Worm (Caenorhabditis elegans) whole organism, young adult: ENCODE results near the gene epg-9.
A peak's percentile ranks its signal among the peaks of the same experiment; 100 is the strongest.

Experiments used
- B0336.3 ChIP-seq: fragments of 200-800 bp; sonication (Bioruptor generic); IDR thresholded peaks from 2 replicates; pipeline ENCODE4 v1.3.6; 2022; ENCODE audit warnings: missing genetic modification characterization, missing compliant biosample characterization
- F37B4.10 ChIP-seq: fragments of 200-800 bp; sonication (Bioruptor generic); IDR thresholded peaks from 2 replicates; pipeline ENCODE4 v1.3.6; 2022; ENCODE audit warnings: missing genetic modification characterization, missing compliant biosample characterization
- K11D2.4 ChIP-seq: fragments of 200-800 bp; sonication (Bioruptor generic); IDR thresholded peaks from 2 replicates; pipeline ENCODE4 v1.3.6; 2022; ENCODE audit warnings: missing genetic modification reagents, missing genetic modification characterization, missing compliant biosample characterization
- K12H6.12 ChIP-seq: fragments of 200-800 bp; sonication (Bioruptor generic); optimal IDR thresholded peaks from 2 replicates; lab custom pipeline; 2018; ENCODE audit warnings: mild to moderate bottlenecking, missing genetic modification characterization, missing compliant biosample characterization
- T07F8.4 ChIP-seq: sonication (generic microtip); optimal IDR thresholded peaks from 2 replicates; lab custom pipeline; 2016; ENCODE audit warnings: mild to moderate bottlenecking, missing genetic modification characterization, moderate library complexity, missing compliant biosample characterization
- T26A5.8 ChIP-seq: sonication (generic microtip); optimal IDR thresholded peaks from 2 replicates; lab custom pipeline; 2016; ENCODE audit warnings: missing genetic modification characterization, missing compliant biosample characterization
- Y53G8AR.9 ChIP-seq: fragments of 200-800 bp; sonication (Bioruptor generic); conservative IDR thresholded peaks from 2 replicates; pipeline ENCODE4 v1.3.6; 2022; ENCODE audit warnings: missing genetic modification reagents, missing genetic modification characterization, missing compliant biosample characterization
- Y56A3A.18 ChIP-seq: fragments of 200-800 bp; sonication (Bioruptor generic); IDR thresholded peaks from 2 replicates; pipeline ENCODE4 v1.3.6; 2022; ENCODE audit warnings: missing genetic modification reagents, missing genetic modification characterization, missing compliant biosample characterization
- akir-1 ChIP-seq: fragments of 200-800 bp; sonication (Bioruptor generic); optimal IDR thresholded peaks from 2 replicates; lab custom pipeline; 2018; ENCODE audit warnings: mild to moderate bottlenecking, missing genetic modification characterization, moderate library complexity, missing compliant biosample characterization
- aptf-2 ChIP-seq: fragments of 200-800 bp; sonication (Bioruptor generic); conservative IDR thresholded peaks from 2 replicates; pipeline ENCODE4 v1.3.6; 2022; ENCODE audit warnings: missing genetic modification reagents, missing genetic modification characterization, missing compliant biosample characterization
- attf-3 ChIP-seq: fragments of 200-800 bp; sonication (Bioruptor generic); conservative IDR thresholded peaks from 2 replicates; pipeline ENCODE4 v1.3.6; 2022; ENCODE audit warnings: missing genetic modification reagents, missing genetic modification characterization, missing compliant biosample characterization
- ceh-100 ChIP-seq: fragments of 200-800 bp; sonication (Bioruptor generic); IDR thresholded peaks from 2 replicates; pipeline ENCODE4 v1.3.6; 2022; ENCODE audit warnings: missing genetic modification reagents, missing genetic modification characterization, missing compliant biosample characterization
- ceh-27 ChIP-seq: fragments of 200-800 bp; sonication (Bioruptor generic); optimal IDR thresholded peaks from 2 replicates; lab custom pipeline; 2018; ENCODE audit warnings: mild to moderate bottlenecking, missing genetic modification characterization, moderate library complexity, missing compliant biosample characterization
- ceh-40 ChIP-seq: fragments of 200-800 bp; sonication (Bioruptor generic); IDR thresholded peaks from 2 replicates; pipeline ENCODE4 v1.3.6; 2022; ENCODE audit warnings: missing genetic modification characterization, missing compliant biosample characterization
- ceh-79 ChIP-seq: sonication (generic microtip); optimal IDR thresholded peaks from 2 replicates; lab custom pipeline; 2017; ENCODE audit warnings: mild to moderate bottlenecking, missing genetic modification characterization, missing compliant biosample characterization
- die-1 ChIP-seq: sonication (generic microtip); optimal IDR thresholded peaks from 2 replicates; lab custom pipeline; 2016; ENCODE audit warnings: missing genotype, mild to moderate bottlenecking, missing genetic modification characterization, missing compliant biosample characterization
- dpff-1 ChIP-seq: sonication (generic microtip); optimal IDR thresholded peaks from 2 replicates; lab custom pipeline; 2017; ENCODE audit warnings: mild to moderate bottlenecking, missing genetic modification characterization, missing compliant biosample characterization
- egl-18 ChIP-seq: fragments of 200-800 bp; sonication (Bioruptor generic); IDR thresholded peaks from 2 replicates; pipeline ENCODE4 v1.3.6; 2022; ENCODE audit warnings: missing genetic modification reagents, missing genetic modification characterization, missing compliant biosample characterization
- fkh-3 ChIP-seq: sonication (generic microtip); optimal IDR thresholded peaks from 2 replicates; lab custom pipeline; 2016; ENCODE audit warnings: mild to moderate bottlenecking, missing genetic modification characterization, missing compliant biosample characterization
- hlh-12 ChIP-seq: sonication (generic microtip); optimal IDR thresholded peaks from 2 replicates; lab custom pipeline; 2016; ENCODE audit warnings: missing genetic modification characterization, missing compliant biosample characterization
- hlh-26 ChIP-seq: fragments of 200-800 bp; sonication (Bioruptor generic); conservative IDR thresholded peaks from 2 replicates; pipeline ENCODE4 v1.3.6; 2022; ENCODE audit warnings: missing genetic modification reagents, missing genetic modification characterization, missing compliant biosample characterization
- hmg-1.2 ChIP-seq: fragments of 200-800 bp; sonication (Bioruptor generic); IDR thresholded peaks from 2 replicates; pipeline ENCODE4 v1.3.6; 2022; ENCODE audit warnings: missing genetic modification reagents, missing genetic modification characterization, missing compliant biosample characterization
- let-526 ChIP-seq: fragments of 200-800 bp; sonication (Bioruptor generic); IDR thresholded peaks from 2 replicates; pipeline ENCODE4 v1.3.6; 2022; ENCODE audit warnings: missing genetic modification reagents, missing genetic modification characterization, missing compliant biosample characterization
- let-607 ChIP-seq, 2 experiments: fragments of 200-800 bp in 1 of 2; sonication (Bioruptor generic) in 1 of 2; sonication (generic microtip) in 1 of 2; optimal IDR thresholded peaks; 2 replicates each; lab custom pipeline; 2016 to 2018; ENCODE audit warnings: mild to moderate bottlenecking in 2 of 2, missing compliant biosample characterization in 2 of 2, missing genetic modification characterization in 2 of 2, moderate library complexity in 2 of 2, missing genotype in 1 of 2
- lin-54 ChIP-seq: fragments of 200-800 bp; sonication (Bioruptor generic); optimal IDR thresholded peaks from 2 replicates; lab custom pipeline; 2018; ENCODE audit warnings: mild to moderate bottlenecking, missing genetic modification characterization, missing compliant biosample characterization
- madf-3 ChIP-seq: fragments of 200-800 bp; sonication (Bioruptor generic); IDR thresholded peaks from 2 replicates; pipeline ENCODE4 v1.3.6; 2022; ENCODE audit warnings: missing genetic modification reagents, missing genetic modification characterization, missing compliant biosample characterization
- madf-8 ChIP-seq: fragments of 200-800 bp; sonication (Bioruptor generic); conservative IDR thresholded peaks from 2 replicates; pipeline ENCODE4 v1.3.6; 2022; ENCODE audit warnings: missing genetic modification reagents, missing genetic modification characterization, missing compliant biosample characterization
- mcd-1 ChIP-seq: fragments of 200-800 bp; sonication (Bioruptor generic); IDR thresholded peaks from 2 replicates; pipeline ENCODE4 v1.3.6; 2022; ENCODE audit warnings: missing genetic modification reagents, missing genetic modification characterization, missing compliant biosample characterization
- mel-28 ChIP-seq: sonication (generic microtip); optimal IDR thresholded peaks from 2 replicates; lab custom pipeline; 2016; ENCODE audit warnings: borderline replicate concordance, mild to moderate bottlenecking, missing genetic modification characterization, missing compliant biosample characterization
- nfyb-1 ChIP-seq: fragments of 200-800 bp; sonication (Bioruptor generic); IDR thresholded peaks from 2 replicates; pipeline ENCODE4 v1.3.6; 2022; ENCODE audit warnings: missing genetic modification reagents, missing genetic modification characterization, missing compliant biosample characterization
- nhr-179 ChIP-seq: sonication (generic microtip); optimal IDR thresholded peaks from 2 replicates; lab custom pipeline; 2016; ENCODE audit warnings: mild to moderate bottlenecking, missing genetic modification characterization, missing compliant biosample characterization
- rcor-1 ChIP-seq: fragments of 200-800 bp; sonication (Bioruptor generic); IDR thresholded peaks from 2 replicates; pipeline ENCODE4 v1.3.6; 2022; ENCODE audit warnings: missing genetic modification reagents, missing genetic modification characterization, missing compliant biosample characterization
- rec-8 ChIP-seq, 2 experiments: sonication (generic microtip); optimal IDR thresholded peaks; 2 replicates each; lab custom pipeline; 2016; ENCODE audit warnings: mild to moderate bottlenecking in 2 of 2, missing genetic modification characterization in 2 of 2, missing genetic modification reagents in 2 of 2, missing genotype in 2 of 2, missing biosample characterization in 1 of 2, missing compliant biosample characterization in 1 of 2, moderate library complexity in 1 of 2
- repo-1 ChIP-seq: sonication (generic microtip); optimal IDR thresholded peaks from 2 replicates; lab custom pipeline; 2017; ENCODE audit warnings: mild to moderate bottlenecking, missing genetic modification characterization, missing compliant biosample characterization
- sea-2 ChIP-seq: fragments of 200-800 bp; sonication (Bioruptor generic); IDR thresholded peaks from 2 replicates; pipeline ENCODE4 v1.3.6; 2022; ENCODE audit warnings: missing genetic modification characterization, missing compliant biosample characterization
- snpc-1.1 ChIP-seq: sonication (generic microtip); optimal IDR thresholded peaks from 2 replicates; lab custom pipeline; 2017; ENCODE audit warnings: missing genetic modification characterization, mild to moderate bottlenecking, missing compliant biosample characterization, antibody characterized with exemption, moderate library complexity, missing genotype, missing genetic modification reagents; ENCODE audit not compliant: insufficient read depth
- snpc-1.3 ChIP-seq: sonication (generic microtip); optimal IDR thresholded peaks from 2 replicates; lab custom pipeline; 2017; ENCODE audit warnings: missing genetic modification characterization, mild to moderate bottlenecking, missing compliant biosample characterization, antibody characterized with exemption, moderate library complexity, missing genotype, missing genetic modification reagents; ENCODE audit not compliant: insufficient read depth
- snpc-3.4 ChIP-seq: sonication (generic microtip); optimal IDR thresholded peaks from 2 replicates; lab custom pipeline; 2017; ENCODE audit warnings: missing genetic modification characterization, mild to moderate bottlenecking, missing compliant biosample characterization, antibody characterized with exemption, moderate library complexity, missing genotype, missing genetic modification reagents
- snpc-4 ChIP-seq, 5 experiments: fragments of 150-350 bp in 1 of 5; sonication (generic microtip) in 4 of 5; optimal IDR thresholded peaks; 2 replicates each; lab custom pipeline; 2014 to 2018; ENCODE audit warnings: missing genetic modification characterization in 5 of 5, missing biosample characterization in 3 of 5, antibody characterized with exemption in 2 of 5, mild to moderate bottlenecking in 2 of 5, missing compliant biosample characterization in 2 of 5, missing genotype in 2 of 5, moderate library complexity in 2 of 5, missing genetic modification reagents in 1 of 5
- tlf-1 ChIP-seq: fragments of 200-800 bp; sonication (Bioruptor generic); optimal IDR thresholded peaks from 2 replicates; lab custom pipeline; 2018; ENCODE audit warnings: mild to moderate bottlenecking, missing genetic modification characterization, missing compliant biosample characterization
- unc-130 ChIP-seq: sonication (generic microtip); optimal IDR thresholded peaks from 2 replicates; lab custom pipeline; 2016; ENCODE audit warnings: missing genetic modification reagents, missing genetic modification characterization, missing compliant biosample characterization
- zim-3 ChIP-seq: sonication (generic microtip); optimal IDR thresholded peaks from 2 replicates; lab custom pipeline; 2017; ENCODE audit warnings: mild to moderate bottlenecking, missing genetic modification characterization, moderate library complexity, missing compliant biosample characterization
- ztf-18 ChIP-seq: sonication (generic microtip); optimal IDR thresholded peaks from 2 replicates; lab custom pipeline; 2016; ENCODE audit warnings: missing genotype, mild to moderate bottlenecking, missing genetic modification characterization, missing compliant biosample characterization
- ztf-25 ChIP-seq: fragments of 200-800 bp; sonication (Bioruptor generic); IDR thresholded peaks from 2 replicates; pipeline ENCODE4 v1.3.6; 2022; ENCODE audit warnings: missing genetic modification reagents, missing genetic modification characterization, missing compliant biosample characterization
- ztf-28 ChIP-seq: fragments of 200-800 bp; sonication (Bioruptor generic); IDR thresholded peaks from 2 replicates; pipeline ENCODE4 v1.3.6; 2022; ENCODE audit warnings: missing genetic modification reagents, missing genetic modification characterization, missing compliant biosample characterization
- ztf-6 ChIP-seq: fragments of 200-800 bp; sonication (Bioruptor generic); IDR thresholded peaks from 2 replicates; pipeline ENCODE4 v1.3.6; 2022; ENCODE audit warnings: missing genetic modification reagents, missing genetic modification characterization, missing compliant biosample characterization

Gene epg-9

DNA sequence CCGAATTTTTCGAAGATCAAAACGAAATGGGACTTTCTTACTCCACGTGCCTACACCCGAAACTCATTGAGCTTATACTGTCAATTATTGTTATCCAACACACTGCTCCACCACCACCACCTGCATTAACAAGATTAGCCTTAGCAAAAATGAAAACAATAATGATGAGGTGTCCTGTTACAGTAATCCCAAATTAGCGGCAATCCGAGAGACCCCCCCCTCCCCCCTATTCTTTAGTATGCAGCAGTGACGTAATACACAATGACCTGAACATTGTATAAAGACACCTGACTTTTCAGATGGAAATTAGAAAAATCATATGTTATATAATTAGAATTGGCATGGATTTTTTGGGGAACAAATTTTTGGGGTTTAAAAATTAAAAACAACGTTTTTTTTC, 34.1 kb downstream of the epg-9 start:
- TF ChIP-seq nhr-179 (no peak), fkh-3 (no peak), hlh-26 (GFP tag; lab: Robert Waterston, UW) (no peak), madf-8 (GFP tag; lab: Robert Waterston, UW) (no peak), K12H6.12 (tag; lab: Kevin White, UChicago) (no peak), snpc-3.4 (no peak), K11D2.4 (GFP tag; lab: Robert Waterston, UW) (no peak), snpc-1.3 (no peak), akir-1 (GFP tag; lab: Kevin White, UChicago) (no peak), mcd-1 (GFP tag; lab: Robert Waterston, UW) (no peak), rec-8 (tag; optimal IDR thresholded peaks at IDR 0.05; lab: Kevin White, UChicago) (no peak), ceh-27 (GFP tag; lab: Kevin White, UChicago) (no peak), dpff-1 (tag; lab: Kevin White, UChicago) (no peak), let-607 (tag; optimal IDR thresholded peaks at IDR 0.05; lab: Kevin White, UChicago) (no peak), ztf-6 (GFP tag; lab: Robert Waterston, UW) (no peak)
- TF ChIP-seq, all 124 proteins: peak for 0

DNA sequence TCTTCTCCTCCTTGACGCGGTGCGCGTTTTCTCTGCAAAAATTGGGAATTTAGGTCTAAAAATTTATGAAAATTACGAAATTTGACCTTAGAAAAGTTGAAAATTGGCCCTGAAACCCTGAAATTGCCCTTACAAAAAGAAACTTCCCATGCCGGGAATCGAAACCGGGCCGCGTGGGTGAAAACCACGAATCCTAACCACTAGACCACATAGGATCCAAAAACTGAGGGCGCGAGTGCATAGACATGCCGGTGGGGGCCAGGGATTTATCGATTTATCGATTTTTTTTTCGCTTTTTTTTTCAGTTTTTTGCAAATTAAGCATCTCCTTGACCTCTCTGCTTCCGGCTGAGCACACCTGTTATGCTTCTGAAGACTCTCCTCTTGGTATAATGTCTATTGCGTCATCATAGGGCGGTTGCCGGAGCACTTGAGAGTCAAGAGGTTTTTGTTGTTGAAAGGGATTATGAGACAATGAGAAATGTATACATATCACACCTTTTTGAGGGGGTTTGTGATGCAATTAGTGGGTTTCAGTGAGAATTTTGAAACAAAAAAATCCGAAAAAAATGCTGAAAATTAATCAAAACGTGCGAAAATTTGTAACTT, 38.8 kb downstream of the epg-9 start:
- TF ChIP-seq F37B4.10 (GFP tag; lab: Robert Waterston, UW) (no peak), ztf-28 (GFP tag; lab: Robert Waterston, UW) (no peak), T07F8.4 (tag; lab: Kevin White, UChicago) (peak; percentile 17), hmg-1.2 (GFP tag; lab: Robert Waterston, UW) (peak; percentile 60), Y56A3A.18 (GFP tag; lab: Robert Waterston, UW) (no peak), egl-18 (GFP tag; lab: Robert Waterston, UW) (no peak), zim-3 (no peak), tlf-1 (peak; percentile 23), snpc-1.1 (tag; lab: Kevin White, UChicago) (no peak), attf-3 (peak; percentile 56; the same call in 1 of the 2 replicates), snpc-4 (GFP tag; optimal IDR thresholded peaks at IDR 0.05; lab: Kevin White, UChicago) (no peak), snpc-4 (tag; optimal IDR thresholded peaks at IDR 0.05; lab: Kevin White, UChicago) (peak in 3 of 4 experiments; percentile 9 to 54 (median 10)), nfyb-1 (GFP tag; lab: Robert Waterston, UW) (peak; percentile 91), let-526 (GFP tag; lab: Robert Waterston, UW) (peak; percentile 30; the same call in 1 of the 2 replicates), die-1 (tag; lab: Kevin White, UChicago) (peak; percentile 57), lin-54 (peak; percentile 61), aptf-2 (GFP tag; lab: Robert Waterston, UW) (no peak), ceh-79 (tag; lab: Kevin White, UChicago) (peak; percentile 7), ztf-25 (GFP tag; lab: Robert Waterston, UW) (no peak), madf-3 (GFP tag; lab: Robert Waterston, UW) (0 out of 2 replicates have a peak, but pooled peaks have one; percentile 17), B0336.3 (GFP tag; lab: Robert Waterston, UW) (peak; percentile 65), ztf-18 (tag; lab: Kevin White, UChicago) (peak; percentile 87), Y53G8AR.9 (GFP tag; lab: Robert Waterston, UW) (no peak), T26A5.8 (tag; lab: Kevin White, UChicago) (peak; percentile 62), rcor-1 (no peak), unc-130 (no peak), snpc-3.4 (peak; percentile 42), ceh-100 (no peak), hlh-12 (no peak), sea-2 (GFP tag; lab: Robert Waterston, UW) (no peak), mel-28 (tag; lab: Kevin White, UChicago) (no peak), repo-1 (tag; lab: Kevin White, UChicago) (peak; percentile 42), ceh-40 (0 out of 2 replicates have a peak, but pooled peaks have one; percentile 67)
